Worm (Caenorhabditis elegans): ENCODE data around the gene ins-37.

Gene ins-37

DNA sequence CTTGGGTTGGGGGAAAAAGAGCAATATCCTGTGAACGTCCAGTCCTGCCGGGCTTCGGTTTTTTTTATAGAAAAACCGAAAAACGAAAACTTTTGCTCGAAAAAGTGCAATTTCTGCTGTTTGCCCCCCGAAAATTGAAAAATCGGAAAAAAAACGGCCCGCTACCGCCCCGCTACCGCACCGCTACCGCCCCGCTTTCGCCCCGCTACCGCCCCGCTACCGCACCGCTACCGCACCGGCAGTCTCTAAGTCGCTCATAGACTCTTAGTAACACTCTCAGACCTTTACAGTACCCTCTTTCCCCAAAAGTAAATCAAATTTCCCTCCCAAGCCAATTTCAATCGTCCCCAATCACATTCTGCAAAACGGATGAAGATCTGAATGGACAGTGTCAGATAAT, 40.7 kb downstream of the ins-37 start:
- TF ChIP-seq unc-3 (GFP tag; conservative IDR thresholded peaks at IDR 0.05) (no peak), unc-3 (tag; optimal IDR thresholded peaks at IDR 0.05) (no peak), pat-9 (tag; optimal IDR thresholded peaks at IDR 0.05) (no peak), K02D7.2 (tag; optimal IDR thresholded peaks at IDR 0.05) (no peak), pha-4 (tag; optimal IDR thresholded peaks at IDR 0.05) (no peak), sox-4 (tag; optimal IDR thresholded peaks at IDR 0.05) (no peak), nhr-11 (tag; optimal IDR thresholded peaks at IDR 0.05) (no peak), hlh-6 (tag; optimal IDR thresholded peaks at IDR 0.05) (no peak), pax-1 (tag; optimal IDR thresholded peaks at IDR 0.05) (no peak), ets-4 (tag; optimal IDR thresholded peaks at IDR 0.05) (no peak), pros-1 (tag; optimal IDR thresholded peaks at IDR 0.05) (no peak), ceh-31 (tag; optimal IDR thresholded peaks at IDR 0.05) (no peak), elt-4 (tag; optimal IDR thresholded peaks at IDR 0.05) (no peak), mec-3 (tag; optimal IDR thresholded peaks at IDR 0.05; ENCODE audit: borderline replicate concordance) (no peak), hlh-30 (tag; optimal IDR thresholded peaks at IDR 0.05; ENCODE audit: insufficient read depth) (no peak), ceh-45 (GFP tag; IDR thresholded peaks at IDR 0.05) (no peak), zip-5 (tag; optimal IDR thresholded peaks at IDR 0.05) (no peak), ttx-3 (tag; optimal IDR thresholded peaks at IDR 0.05) (no peak)

DNA sequence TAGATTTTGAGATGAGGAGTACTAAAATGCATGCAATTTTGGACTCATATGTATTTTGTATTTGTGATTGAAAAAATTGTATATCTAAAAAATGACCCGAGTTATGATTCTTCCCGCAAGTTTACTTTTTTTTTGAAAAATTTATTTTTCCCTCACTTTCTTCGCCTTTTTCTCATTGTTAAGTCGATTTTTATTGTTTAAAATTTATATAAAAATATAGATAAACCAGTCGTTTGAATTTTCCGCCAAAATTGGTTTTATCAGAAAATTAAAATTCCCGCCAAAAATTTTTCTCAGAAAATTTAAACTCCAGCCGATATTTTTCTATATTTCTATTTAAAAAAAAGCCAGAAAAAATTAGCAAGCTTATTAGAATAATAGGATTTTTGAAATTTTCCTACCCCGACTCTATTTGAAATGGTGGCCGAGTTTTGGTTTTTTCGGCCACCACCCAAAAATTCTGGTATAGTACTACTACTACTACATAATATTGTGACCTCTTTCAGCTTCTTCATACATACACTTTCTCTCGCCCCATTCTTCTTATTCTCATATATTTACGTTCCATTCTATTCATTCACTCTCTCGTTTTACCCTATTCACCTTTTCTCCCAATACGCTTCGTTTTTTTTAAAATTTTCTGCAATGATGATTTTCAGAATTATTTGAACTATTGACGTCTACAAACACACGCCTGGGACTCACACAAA, 44.2 kb downstream of the ins-37 start, which contains the start of gene ZK131.11:
ZK131.11 (plus strand) TSS at position 660 of the 710 bp plus-strand sequence.
- TF ChIP-seq ceh-2 (tag; optimal IDR thresholded peaks at IDR 0.05) (no peak), ceh-22 (tag; optimal IDR thresholded peaks at IDR 0.05) (no peak), ref-2 (tag; optimal IDR thresholded peaks at IDR 0.05) (no peak), ceh-18 (tag; optimal IDR thresholded peaks at IDR 0.05) (no peak), ceh-45 (GFP tag; IDR thresholded peaks at IDR 0.05) (no peak), mec-3 (tag; optimal IDR thresholded peaks at IDR 0.05; ENCODE audit: borderline replicate concordance) (no peak), dmd-4 (tag; optimal IDR thresholded peaks at IDR 0.05; ENCODE audit: borderline replicate concordance) (no peak), K02D7.2 (tag; optimal IDR thresholded peaks at IDR 0.05) (no peak), rnt-1 (tag; optimal IDR thresholded peaks at IDR 0.05) (no peak), sdc-2 (tag; optimal IDR thresholded peaks at IDR 0.05) (no peak), npax-4 (tag; optimal IDR thresholded peaks at IDR 0.05) (no peak), unc-86 (tag; optimal IDR thresholded peaks at IDR 0.05) (no peak), ceh-14 (tag; optimal IDR thresholded peaks at IDR 0.05) (no peak), odd-2 (tag; optimal IDR thresholded peaks at IDR 0.05) (no peak), fkh-6 (tag; optimal IDR thresholded peaks at IDR 0.05) (no peak), ceh-34 (tag; optimal IDR thresholded peaks at IDR 0.05) (no peak), ztf-16 (tag; optimal IDR thresholded peaks at IDR 0.05) (no peak), lim-6 (tag; optimal IDR thresholded peaks at IDR 0.05) (no peak), syd-9 (tag; optimal IDR thresholded peaks at IDR 0.05) (no peak), nfya-1 (tag; optimal IDR thresholded peaks at IDR 0.05) (no peak)

DNA sequence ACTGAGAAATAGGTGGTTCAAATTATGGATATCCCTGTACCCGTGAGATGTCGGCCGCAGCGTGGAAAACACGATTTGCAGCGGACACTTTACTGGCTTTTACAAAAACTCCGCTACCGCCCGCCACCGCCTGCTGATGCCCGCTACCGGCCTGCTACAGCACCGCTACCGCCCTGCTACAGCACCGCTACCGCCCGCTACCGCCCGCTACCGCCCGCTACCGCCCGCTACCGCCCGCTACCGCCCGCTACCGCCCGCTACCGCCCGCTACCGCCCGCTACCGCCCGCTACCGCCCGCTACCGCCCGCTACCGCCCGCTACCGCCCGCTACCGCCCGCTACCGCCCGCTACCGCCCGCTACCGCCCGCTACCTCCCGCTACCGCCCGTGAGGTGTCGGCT, 45.2 kb downstream of the ins-37 start:
- TF ChIP-seq ceh-6 (GFP tag; optimal IDR thresholded peaks at IDR 0.05) = peak; percentile 9

DNA sequence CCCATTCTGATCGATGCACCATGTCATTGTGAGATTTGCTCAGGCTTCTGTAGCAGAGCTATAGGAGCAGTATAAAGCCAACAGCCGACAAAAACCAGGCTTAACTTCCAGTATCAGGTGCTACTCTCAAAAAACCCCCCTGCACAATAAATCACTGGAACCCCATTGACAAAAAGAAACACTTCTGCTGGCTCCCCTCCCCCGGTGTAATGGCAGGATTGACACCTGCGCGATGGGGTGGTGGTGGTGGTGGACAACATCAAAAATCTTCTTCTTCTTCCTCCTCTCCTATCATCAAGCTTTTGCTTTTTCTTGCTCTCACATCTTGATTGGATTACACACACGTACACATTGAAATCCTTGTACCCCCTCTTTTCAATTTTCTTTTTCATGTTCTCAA, 46.2 kb downstream of the ins-37 start:
- TF ChIP-seq T23F11.4 (GFP tag; optimal IDR thresholded peaks at IDR 0.05) (no peak), C38D4.7 (GFP tag; optimal IDR thresholded peaks at IDR 0.05) (no peak), ceh-18 (tag; optimal IDR thresholded peaks at IDR 0.05) (peak; percentile 37)
